Fruit fly (Drosophila melanogaster): ENCODE data around the gene CG6980.

DNA sequence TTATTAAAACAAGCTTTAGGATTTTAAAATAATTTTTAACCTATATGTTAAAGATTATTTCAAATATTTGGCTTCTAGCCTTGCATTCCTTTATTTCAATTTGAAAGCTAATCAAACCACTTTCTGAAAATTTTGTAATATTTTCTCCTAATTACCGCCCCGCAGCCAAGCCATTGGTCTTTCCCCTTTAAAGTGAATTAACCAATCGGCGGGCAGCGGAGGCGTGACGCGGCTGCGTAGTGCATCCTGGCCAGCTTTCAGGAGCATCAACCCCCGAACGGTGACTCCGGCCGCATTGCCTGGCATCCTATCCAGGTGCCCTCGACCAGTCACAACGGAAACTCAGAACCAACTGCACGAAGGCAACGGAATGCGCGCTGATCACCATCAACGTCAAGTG, 19.7 kb upstream of the CG6980 start, which contains the start of gene Ets96B:
- TF ChIP-seq CrebA (GFP tag; optimal IDR thresholded peaks at IDR 0.05; ENCODE audit: borderline replicate concordance) (no peak), OdsH (GFP tag; optimal IDR thresholded peaks at IDR 0.05) (no peak), Sp1 (GFP tag; optimal IDR thresholded peaks at IDR 0.05) (no peak), tai (GFP tag; optimal IDR thresholded peaks at IDR 0.05) (no peak), GATAd (GFP tag; optimal IDR thresholded peaks at IDR 0.05) (no peak), ey (GFP tag; optimal IDR thresholded peaks at IDR 0.05) (no peak), pan (optimal IDR thresholded peaks at IDR 0.05) (no peak), Hr83 (GFP tag; optimal IDR thresholded peaks at IDR 0.05; ENCODE audit: poor library complexity, severe bottlenecking) (no peak), usp (GFP tag; optimal IDR thresholded peaks at IDR 0.05) (no peak), CG32264 (GFP tag; optimal IDR thresholded peaks at IDR 0.05) (no peak)
